Fruit fly (Drosophila melanogaster): ENCODE data around the gene CG31678.
A peak's percentile ranks its signal among the peaks of the same experiment; 100 is the strongest.

The CG31678 gene

dm6 chr2L:20649891-20650290, 25.9 kb downstream of the CG31678 start, which contains the start of gene CG2611 (continued):
- TF ChIP-seq Dll (GFP tag; IDR thresholded peaks at IDR 0.05; ENCODE audit: partially characterized antibody) (no peak), zfh1 (GFP tag; IDR thresholded peaks at IDR 0.05) (peak; percentile 61), MTF-1 (GFP tag; optimal IDR thresholded peaks at IDR 0.05; ENCODE audit: borderline replicate concordance) (no peak), CG14965 (GFP tag; optimal IDR thresholded peaks at IDR 0.05; ENCODE audit: borderline replicate concordance) (no peak), pita (GFP tag; optimal IDR thresholded peaks at IDR 0.05) (no peak), CG8290 (GFP tag; optimal IDR thresholded peaks at IDR 0.05) (no peak), CG8290 (tag; optimal IDR thresholded peaks at IDR 0.05) (no peak), Scr (GFP tag; IDR thresholded peaks at IDR 0.05; ENCODE audit: partially characterized antibody) (0 out of 2 replicates have a peak, but pooled peaks have one; percentile 35), sqz (GFP tag; optimal IDR thresholded peaks at IDR 0.05) (no peak), Hsf (GFP tag; optimal IDR thresholded peaks at IDR 0.05) (peak; percentile 59), hb (GFP tag; IDR thresholded peaks at IDR 0.05; ENCODE audit: partially characterized antibody) (no peak), pnt (GFP tag; optimal IDR thresholded peaks at IDR 0.05) (no peak), ab (GFP tag; optimal IDR thresholded peaks at IDR 0.05) (no peak), CG9797 (GFP tag; optimal IDR thresholded peaks at IDR 0.05) (no peak), Meics (GFP tag; optimal IDR thresholded peaks at IDR 0.05) (peak; percentile 47), Hand (GFP tag; optimal IDR thresholded peaks at IDR 0.05) (peak; percentile 22), Nf-YA (GFP tag; IDR thresholded peaks at IDR 0.05) (no peak), CG10431 (GFP tag; optimal IDR thresholded peaks at IDR 0.05) (no peak), CG17361 (GFP tag; IDR thresholded peaks at IDR 0.05) (no peak; the same call in 2 of the 3 replicates), CG18599 (GFP tag; optimal IDR thresholded peaks at IDR 0.05) (no peak), Rfx (GFP tag; IDR thresholded peaks at IDR 0.05) (peak; percentile 72), Dfd (GFP tag; optimal IDR thresholded peaks at IDR 0.05) (no peak), crp (GFP tag; optimal IDR thresholded peaks at IDR 0.05) (peak; percentile 72 to 95), grn (GFP tag; optimal IDR thresholded peaks at IDR 0.05) (no peak), zfh2 (GFP tag; optimal IDR thresholded peaks at IDR 0.05) (peak; percentile 46), CG6765 (GFP tag; optimal IDR thresholded peaks at IDR 0.05) (no peak), CG16813 (GFP tag; IDR thresholded peaks at IDR 0.05; ENCODE audit: partially characterized antibody) (0 out of 3 replicates have a peak, but pooled peaks have one; percentile 6), slbo (GFP tag; IDR thresholded peaks at IDR 0.05) (peak; percentile 76; the same call in 1 of the 2 replicates), yki (optimal IDR thresholded peaks at IDR 0.05) (no peak), sim (GFP tag; IDR thresholded peaks at IDR 0.05) (no peak), BtbVII (GFP tag; optimal IDR thresholded peaks at IDR 0.05) (no peak), phol (tag; optimal IDR thresholded peaks at IDR 0.05) (peak; percentile 51), dpn (GFP tag; optimal IDR thresholded peaks at IDR 0.05) (peak; percentile 38 to 41), CG2889 (GFP tag; IDR thresholded peaks at IDR 0.05) (no peak), Xbp1 (GFP tag; optimal IDR thresholded peaks at IDR 0.05) (peak; percentile 60), Drgx (GFP tag; IDR thresholded peaks at IDR 0.05) (no peak), salm (tag; optimal IDR thresholded peaks at IDR 0.05) (no peak), CG4730 (GFP tag; IDR thresholded peaks at IDR 0.05) (no peak), her (GFP tag; optimal IDR thresholded peaks at IDR 0.05) (peak; percentile 29), ap (GFP tag; IDR thresholded peaks at IDR 0.05) (no peak), CG10366 (GFP tag; IDR thresholded peaks at IDR 0.05) (peak; percentile 50; the same call in 1 of the 2 replicates), chif (GFP tag; optimal IDR thresholded peaks at IDR 0.05) (peak; percentile 27 to 38), Sry-δ (GFP tag; optimal IDR thresholded peaks at IDR 0.05) (peak; percentile 55), CG2199 (GFP tag; IDR thresholded peaks at IDR 0.05) (no peak), CG31441 (GFP tag; IDR thresholded peaks at IDR 0.05) (no peak), dmrt99B (tag; optimal IDR thresholded peaks at IDR 0.05) (no peak), usp (GFP tag; optimal IDR thresholded peaks at IDR 0.05) (no peak), CG31388 (GFP tag; optimal IDR thresholded peaks at IDR 0.05) (no peak), CG4328 (GFP tag; optimal IDR thresholded peaks at IDR 0.05) (no peak), CG16779 (GFP tag; IDR thresholded peaks at IDR 0.05) (no peak), MESR4 (GFP tag; optimal IDR thresholded peaks at IDR 0.05) (peak; percentile 29), hbn (GFP tag; IDR thresholded peaks at IDR 0.05; ENCODE audit: partially characterized antibody) (no peak; the same call in 1 of the 2 replicates)

All from whole organism, embryonic.